Worm (Caenorhabditis elegans) whole organism, L2 larva: ENCODE data around the gene F09F9.1.

ENCODE experiments used
- C34F6.9 ChIP-seq: fragments of 150-350 bp; optimal IDR thresholded peaks from 2 replicates; lab custom pipeline; 2014; ENCODE audit warnings: missing biosample characterization, missing genetic modification characterization
- F13H6.1 ChIP-seq: sonication (generic microtip); optimal IDR thresholded peaks from 2 replicates; lab custom pipeline; 2016; ENCODE audit warnings: missing genetic modification characterization, missing compliant biosample characterization
- R02D3.7 ChIP-seq: fragments of 150-350 bp; optimal IDR thresholded peaks from 2 replicates; lab custom pipeline; 2014; ENCODE audit warnings: missing biosample characterization, missing genetic modification characterization
- Y55F3AM.14 ChIP-seq: fragments of 200-800 bp; sonication (Bioruptor generic); optimal IDR thresholded peaks from 2 replicates; lab custom pipeline; 2018; ENCODE audit warnings: mild to moderate bottlenecking, missing genetic modification characterization, missing compliant biosample characterization
- ZK546.5 ChIP-seq: sonication (generic microtip); optimal IDR thresholded peaks from 2 replicates; lab custom pipeline; 2017; ENCODE audit warnings: missing biosample characterization, missing genetic modification characterization
- aly-2 ChIP-seq: fragments of 150-350 bp; optimal IDR thresholded peaks from 2 replicates; lab custom pipeline; 2014; ENCODE audit warnings: missing biosample characterization, missing genetic modification characterization
- ama-1 ChIP-seq: fragments of 150-350 bp; optimal IDR thresholded peaks from 2 replicates; lab custom pipeline; 2018; ENCODE audit warnings: inconsistent platforms
- blmp-1 ChIP-seq: sonication (generic microtip); optimal IDR thresholded peaks from 2 replicates; lab custom pipeline; 2017; ENCODE audit warnings: missing genetic modification characterization, mild to moderate bottlenecking, missing compliant biosample characterization, antibody characterized with exemption, moderate library complexity; ENCODE audit not compliant: insufficient read depth
- ceh-82 ChIP-seq: fragments of 150-350 bp; optimal IDR thresholded peaks from 2 replicates; lab custom pipeline; 2014; ENCODE audit warnings: missing biosample characterization, missing genetic modification characterization
- crh-2 ChIP-seq: sonication (generic microtip); optimal IDR thresholded peaks from 2 replicates; lab custom pipeline; 2017; ENCODE audit warnings: missing biosample characterization, missing genetic modification characterization
- dmd-4 ChIP-seq: sonication (generic microtip); optimal IDR thresholded peaks from 2 replicates; lab custom pipeline; 2017; ENCODE audit warnings: missing biosample characterization, missing genetic modification characterization
- egl-27 ChIP-seq: sonication (generic microtip); optimal IDR thresholded peaks from 3 replicates; lab custom pipeline; 2017; ENCODE audit warnings: missing biosample characterization, missing genetic modification reagents, missing genetic modification characterization
- elt-3 ChIP-seq: sonication (generic microtip); optimal IDR thresholded peaks from 2 replicates; lab custom pipeline; 2017; ENCODE audit warnings: missing biosample characterization, missing genetic modification characterization
- fos-1 ChIP-seq: fragments of 150-350 bp; optimal IDR thresholded peaks from 2 replicates; lab custom pipeline; 2014; ENCODE audit warnings: missing biosample characterization, missing genetic modification characterization
- gmeb-1 ChIP-seq: fragments of 150-350 bp; optimal IDR thresholded peaks from 2 replicates; lab custom pipeline; 2014; ENCODE audit warnings: missing biosample characterization, missing genetic modification characterization
- lin-11 ChIP-seq: fragments of 150-350 bp; sonication (generic microtip); optimal IDR thresholded peaks from 2 replicates; lab custom pipeline; 2014; ENCODE audit warnings: missing biosample characterization, missing genetic modification characterization, inconsistent platforms, mixed read lengths
- lin-13 ChIP-seq: fragments of 150-350 bp; optimal IDR thresholded peaks from 2 replicates; lab custom pipeline; 2014; ENCODE audit warnings: missing biosample characterization, missing genetic modification reagents, missing genetic modification characterization
- lsy-2 ChIP-seq, 2 experiments: fragments of 150-350 bp in 1 of 2; sonication (generic microtip) in 1 of 2; optimal IDR thresholded peaks; 2 replicates each; lab custom pipeline; 2014 to 2017; ENCODE audit warnings: missing biosample characterization in 2 of 2, missing genetic modification characterization in 2 of 2
- mbf-1 ChIP-seq: sonication (generic microtip); optimal IDR thresholded peaks from 2 replicates; lab custom pipeline; 2017; ENCODE audit warnings: missing biosample characterization, missing genetic modification characterization
- mdl-1 ChIP-seq, 2 experiments: fragments of 150-350 bp in 1 of 2; sonication (generic microtip) in 1 of 2; optimal IDR thresholded peaks; 2 replicates each; lab custom pipeline; 2017; ENCODE audit warnings: missing biosample characterization in 2 of 2, missing genetic modification characterization in 2 of 2
- nhr-11 ChIP-seq: fragments of 150-350 bp; optimal IDR thresholded peaks from 2 replicates; lab custom pipeline; 2014; ENCODE audit warnings: missing biosample characterization, missing genetic modification characterization
- nhr-12 ChIP-seq: fragments of 150-350 bp; optimal IDR thresholded peaks from 2 replicates; lab custom pipeline; 2014; ENCODE audit warnings: missing biosample characterization, missing genetic modification characterization
- nhr-129 ChIP-seq: fragments of 150-350 bp; optimal IDR thresholded peaks from 2 replicates; lab custom pipeline; 2014; ENCODE audit warnings: missing biosample characterization, missing genetic modification characterization
- nhr-21 ChIP-seq: fragments of 150-350 bp; optimal IDR thresholded peaks from 2 replicates; lab custom pipeline; 2014; ENCODE audit warnings: missing biosample characterization, missing genetic modification characterization
- nhr-23 ChIP-seq: fragments of 150-350 bp; optimal IDR thresholded peaks from 2 replicates; lab custom pipeline; 2014; ENCODE audit warnings: missing biosample characterization, missing genetic modification reagents, missing genetic modification characterization
- nhr-25 ChIP-seq: fragments of 150-350 bp; sonication (generic microtip); optimal IDR thresholded peaks from 3 replicates; lab custom pipeline; 2014; ENCODE audit warnings: missing biosample characterization, missing genetic modification characterization
- nhr-6 ChIP-seq: fragments of 150-350 bp; optimal IDR thresholded peaks from 2 replicates; lab custom pipeline; 2014; ENCODE audit warnings: missing biosample characterization, missing genetic modification characterization
- peb-1 ChIP-seq: fragments of 150-350 bp; optimal IDR thresholded peaks from 2 replicates; lab custom pipeline; 2014; ENCODE audit warnings: missing biosample characterization, missing genetic modification characterization
- skn-1 ChIP-seq: sonication (generic microtip); optimal IDR thresholded peaks from 2 replicates; lab custom pipeline; 2017; ENCODE audit warnings: missing biosample characterization, missing genetic modification characterization
- sma-3 ChIP-seq: sonication (generic microtip); optimal IDR thresholded peaks from 2 replicates; lab custom pipeline; 2016; ENCODE audit warnings: missing genetic modification reagents, missing genetic modification characterization, missing compliant biosample characterization
- sma-9 ChIP-seq, 2 experiments: fragments of 150-350 bp in 1 of 2; sonication (generic microtip) in 1 of 2; optimal IDR thresholded peaks; 2 replicates each; lab custom pipeline; 2014 to 2016; ENCODE audit warnings: missing genetic modification characterization in 2 of 2, mild to moderate bottlenecking in 1 of 2, missing biosample characterization in 1 of 2, missing compliant biosample characterization in 1 of 2, missing genetic modification reagents in 1 of 2, moderate library complexity in 1 of 2
- unc-62 ChIP-seq: fragments of 150-350 bp; optimal IDR thresholded peaks from 2 replicates; lab custom pipeline; 2014; ENCODE audit warnings: missing biosample characterization, missing genetic modification reagents, missing genetic modification characterization
- zag-1 ChIP-seq: fragments of 150-350 bp; optimal IDR thresholded peaks from 2 replicates; lab custom pipeline; 2014; ENCODE audit warnings: missing biosample characterization, missing genetic modification characterization
- ztf-11 ChIP-seq: sonication (generic microtip); optimal IDR thresholded peaks from 2 replicates; lab custom pipeline; 2017; ENCODE audit warnings: missing biosample characterization, missing genetic modification characterization
- ztf-4 ChIP-seq: fragments of 150-350 bp; optimal IDR thresholded peaks from 2 replicates; lab custom pipeline; 2014; ENCODE audit warnings: missing biosample characterization, missing genetic modification characterization

Gene F09F9.1

DNA sequence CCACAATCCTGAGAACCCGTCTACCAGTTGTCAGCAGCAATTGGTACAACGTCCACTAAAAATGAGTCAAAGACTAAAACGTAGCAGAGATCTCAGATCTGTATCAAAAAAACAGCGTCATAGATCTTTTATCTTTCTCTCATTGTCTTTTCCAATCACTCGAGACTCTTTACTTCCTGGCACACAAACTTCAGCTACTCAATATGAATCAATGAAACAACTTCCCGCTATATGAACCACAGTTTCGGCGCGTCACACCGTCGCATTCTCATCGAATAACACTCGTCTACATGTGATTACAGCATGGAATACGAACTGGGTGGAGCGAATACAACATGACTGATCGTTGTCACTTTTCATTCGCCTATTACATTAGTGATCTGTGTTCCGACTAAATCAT is 17.1 kb downstream of the F09F9.1 start:
- peak in 1 of 2 experiments; percentile 52 for TF ChIP-seq lsy-2 (tag; optimal IDR thresholded peaks at IDR 0.05; lab: Kevin White, UChicago)
- TF ChIP-seq nhr-25 (tag; lab: Kevin White, UChicago), result peak; percentile 88
- no peak for TF ChIP-seq fos-1 (tag; lab: Kevin White, UChicago)
- TF ChIP-seq nhr-21, result peak; percentile 93
- TF ChIP-seq nhr-6, result peak; percentile 6
- TF ChIP-seq Y55F3AM.14 (GFP tag; lab: Kevin White, UChicago), result peak; percentile 33
- TF ChIP-seq egl-27, result peak; percentile 53
- no peak for TF ChIP-seq ceh-82 (tag; lab: Kevin White, UChicago)
- no peak for TF ChIP-seq lin-13 (GFP tag; lab: Kevin White, UChicago)
- TF ChIP-seq F13H6.1 (tag; lab: Kevin White, UChicago), result peak; percentile 61
- TF ChIP-seq sma-9 (GFP tag; optimal IDR thresholded peaks at IDR 0.05; lab: Kevin White, UChicago), result peak; percentile 94
- no peak for TF ChIP-seq sma-9 (tag; optimal IDR thresholded peaks at IDR 0.05; lab: Kevin White, UChicago)
- peak; percentile 59 for TF ChIP-seq crh-2 (tag; lab: Kevin White, UChicago)
- TF ChIP-seq ztf-4 (tag; lab: Kevin White, UChicago), result peak; percentile 33
- TF ChIP-seq nhr-11, result no peak
- TF ChIP-seq lin-11 (tag; lab: Kevin White, UChicago), result no peak
- TF ChIP-seq mdl-1 (tag; optimal IDR thresholded peaks at IDR 0.05; lab: Kevin White, UChicago), result no peak
- TF ChIP-seq sma-3 (GFP tag; lab: Kevin White, UChicago), result peak; percentile 86
- peak; percentile 77 for TF ChIP-seq nhr-129 (tag; lab: Kevin White, UChicago)
- no peak for TF ChIP-seq peb-1
- TF ChIP-seq aly-2 (tag; lab: Kevin White, UChicago), result no peak
- TF ChIP-seq blmp-1 (tag; lab: Kevin White, UChicago), result peak; percentile 95

DNA sequence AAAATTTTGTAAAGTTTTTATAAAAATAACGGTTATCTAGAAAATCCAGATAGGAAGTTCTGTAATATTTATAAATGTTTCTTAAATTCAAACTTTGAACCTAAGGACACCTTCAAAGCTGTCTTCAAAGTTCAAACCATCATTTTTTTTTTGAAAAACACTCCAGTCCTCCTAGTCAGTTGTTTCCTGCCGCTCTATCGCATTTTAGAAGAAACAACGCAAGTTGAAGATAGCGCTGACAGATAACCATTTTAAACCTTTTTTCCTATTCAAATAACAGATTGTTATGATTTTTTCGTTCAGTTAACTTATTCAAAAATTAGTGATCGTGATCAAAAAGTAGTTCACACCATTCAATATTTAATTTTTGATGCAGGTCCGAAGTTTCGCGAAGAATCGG is 18.3 kb downstream of the F09F9.1 start:
- TF ChIP-seq lin-13 (GFP tag; lab: Kevin White, UChicago), result no peak
- TF ChIP-seq ztf-11 (tag; lab: Kevin White, UChicago), result no peak
- no peak for TF ChIP-seq unc-62
- TF ChIP-seq nhr-25 (tag; lab: Kevin White, UChicago), result no peak
- no peak for TF ChIP-seq sma-9 (GFP tag; optimal IDR thresholded peaks at IDR 0.05; lab: Kevin White, UChicago)
- TF ChIP-seq sma-9 (tag; optimal IDR thresholded peaks at IDR 0.05; lab: Kevin White, UChicago), result no peak
- TF ChIP-seq nhr-11, result no peak
- TF ChIP-seq R02D3.7 (tag; lab: Kevin White, UChicago), result no peak
- peak; percentile 6 for TF ChIP-seq fos-1 (tag; lab: Kevin White, UChicago)
- no peak for TF ChIP-seq nhr-6
- no peak for TF ChIP-seq egl-27
- TF ChIP-seq skn-1 (tag; lab: Kevin White, UChicago), result no peak
- TF ChIP-seq crh-2 (tag; lab: Kevin White, UChicago), result peak; percentile 41
- no peak for TF ChIP-seq mbf-1 (tag; lab: Kevin White, UChicago)
- TF ChIP-seq nhr-12 (tag; lab: Kevin White, UChicago), result no peak
- no peak for TF ChIP-seq Y55F3AM.14 (GFP tag; lab: Kevin White, UChicago)

DNA sequence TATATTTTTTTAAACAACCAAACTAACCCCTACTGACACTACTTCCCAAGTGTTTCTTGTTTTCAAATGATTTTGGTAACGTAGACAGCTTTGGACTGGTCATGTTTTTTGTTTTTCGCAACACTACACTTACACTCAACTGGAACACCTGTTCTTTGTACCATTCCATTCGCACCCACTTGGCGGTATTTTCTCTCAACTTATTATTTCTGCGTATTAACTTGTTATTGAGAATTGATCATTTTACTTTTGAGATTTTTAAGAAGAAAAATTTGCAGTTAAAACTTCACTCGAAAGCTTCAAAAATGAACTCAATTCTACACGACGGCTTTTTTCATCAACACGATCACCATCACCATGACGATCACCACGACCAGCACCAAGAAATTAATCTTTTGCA is 19.7 kb downstream of the F09F9.1 start, which contains the start of gene ZK470.2:
Gene ZK470.2, plus strand, starts transcription at position 301 of the 400 bp plus-strand sequence.
- TF ChIP-seq nhr-11 (no peak), skn-1 (tag; lab: Kevin White, UChicago) (no peak), nhr-6 (no peak), C34F6.9 (tag; lab: Kevin White, UChicago) (no peak), lsy-2 (tag; optimal IDR thresholded peaks at IDR 0.05; lab: Kevin White, UChicago) (no peak), dmd-4 (tag; lab: Kevin White, UChicago) (no peak), nhr-23 (no peak), elt-3 (no peak), mbf-1 (tag; lab: Kevin White, UChicago) (no peak), zag-1 (tag; lab: Kevin White, UChicago) (no peak), gmeb-1 (tag; lab: Kevin White, UChicago) (no peak), ZK546.5 (no peak)

DNA sequence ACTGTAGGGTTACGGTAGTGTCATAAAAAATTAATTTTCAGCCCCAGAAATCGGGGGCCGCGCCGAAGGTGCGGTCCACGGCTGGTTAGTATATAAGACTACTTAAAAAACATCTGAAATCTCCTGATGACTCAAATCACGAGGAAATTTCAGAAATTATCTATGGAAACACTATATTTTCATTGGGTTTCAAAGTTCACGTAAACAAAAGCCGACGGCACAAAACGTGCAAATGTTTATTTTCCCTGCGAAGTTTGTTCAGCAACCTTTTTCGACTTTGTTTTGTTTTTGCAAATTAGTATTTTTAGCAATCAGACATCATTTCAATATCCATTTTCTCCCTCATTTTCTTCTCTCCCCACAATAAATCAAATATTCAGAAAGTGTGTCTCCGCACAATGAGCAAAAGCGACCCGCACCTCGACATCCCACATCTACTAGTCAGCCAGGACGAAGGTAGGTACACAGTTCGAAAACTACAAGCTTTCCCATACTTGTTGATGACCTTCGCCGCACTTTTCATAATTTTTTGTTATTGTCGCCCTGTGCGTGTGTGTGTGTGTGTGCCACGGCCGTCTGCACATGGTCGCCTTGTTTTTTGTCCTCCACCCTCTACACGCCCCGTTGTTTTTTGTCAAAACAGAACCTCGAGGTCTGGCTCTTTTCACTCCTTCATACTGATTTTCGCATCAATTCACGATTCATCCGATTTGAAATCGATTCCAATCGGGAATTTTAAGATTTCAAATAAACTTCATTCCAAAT is 21.6 kb downstream of the F09F9.1 start:
- no peak for TF ChIP-seq skn-1 (tag; lab: Kevin White, UChicago)
- TF ChIP-seq ama-1 (lab: Kevin White, UChicago), result no peak
- no peak for TF ChIP-seq ZK546.5
- TF ChIP-seq nhr-129 (tag; lab: Kevin White, UChicago), result peak; percentile 41
